Fruit fly (Drosophila melanogaster) whole organism: Measurements from ENCODE around the gene CG6006.

Source experiments
- EcR ChIP-seq, 2 experiments: fragments of >200 bp; optimal IDR thresholded peaks; 2 replicates each; lab custom pipeline; 2017; ENCODE audit warnings: missing biosample characterization in 2 of 2, missing genetic modification characterization in 2 of 2, missing genetic modification reagents in 2 of 2
- psq ChIP-seq: fragments of >200 bp; optimal IDR thresholded peaks from 2 replicates; lab custom pipeline; 2017
- usp ChIP-seq: fragments of >200 bp; optimal IDR thresholded peaks from 2 replicates; lab custom pipeline; 2017; ENCODE audit warnings: missing biosample characterization, missing genetic modification characterization, mixed read lengths

DNA sequence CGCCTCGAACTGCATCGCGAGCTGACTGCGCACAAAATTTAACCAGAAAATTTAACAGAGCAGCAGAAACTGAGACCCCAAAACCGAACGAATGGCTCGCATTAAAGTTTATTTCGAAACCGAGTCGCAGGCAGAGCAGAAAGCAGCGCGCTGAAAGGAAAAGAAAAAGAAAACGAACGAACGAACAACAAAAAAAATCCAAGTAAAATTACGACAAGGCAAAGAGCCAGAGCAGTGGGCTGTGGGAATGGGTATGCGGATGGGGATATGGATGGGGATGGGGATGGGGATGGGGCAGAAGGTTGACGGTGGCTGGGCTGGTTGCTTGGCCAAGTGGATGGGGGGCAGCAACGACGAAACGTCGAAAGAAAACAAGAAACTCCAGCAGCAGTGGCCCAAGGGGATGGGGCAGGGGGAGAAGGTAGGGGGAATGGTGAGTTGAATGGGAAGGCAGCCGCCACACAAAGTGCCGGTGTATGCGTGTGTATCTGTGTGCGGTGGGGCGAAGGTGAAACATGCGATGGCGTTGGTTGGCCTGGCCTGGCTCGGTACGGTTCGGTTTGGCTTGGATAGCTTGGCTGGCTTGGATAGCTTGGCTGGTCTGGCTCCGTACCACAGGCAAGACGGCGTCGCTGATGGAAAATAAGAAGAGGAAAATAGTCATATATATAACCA lies 53.5 kb downstream of the CG6006 start:
- peak in 1 of 2 experiments; percentile 19 for TF ChIP-seq EcR (GFP tag; optimal IDR thresholded peaks at IDR 0.05; lab: Kevin White, UChicago)
- no peak for TF ChIP-seq psq (lab: Kevin White, UChicago)
- no peak for TF ChIP-seq usp (GFP tag; lab: Kevin White, UChicago)
